Fruit fly (Drosophila melanogaster) whole organism, embryonic: ENCODE results near the gene CG10232.

ENCODE experiments used
- Adf1 ChIP-seq: fragments of 200-800 bp; sonication (Bioruptor generic); IDR thresholded peaks from 2 replicates; pipeline ENCODE4 v1.3.6; 2022; ENCODE audit warnings: missing biosample characterization, missing genetic modification characterization
- Asciz ChIP-seq: fragments of 200-800 bp; sonication (Bioruptor generic); optimal IDR thresholded peaks from 2 replicates; lab custom pipeline; 2017; ENCODE audit warnings: missing biosample characterization, mild to moderate bottlenecking, missing genetic modification characterization, missing genetic modification reagents
- B-H2 ChIP-seq: fragments of 200-800 bp; sonication (Bioruptor generic); optimal IDR thresholded peaks from 2 replicates; lab custom pipeline; 2018; ENCODE audit warnings: missing biosample characterization, mild to moderate bottlenecking, missing genetic modification characterization
- BEAF-32 ChIP-seq: fragments of 200-800 bp; sonication (Bioruptor generic); optimal IDR thresholded peaks from 3 replicates; lab custom pipeline; 2017; ENCODE audit warnings: missing biosample characterization, missing genetic modification characterization, mild to moderate bottlenecking, moderate library complexity, missing genetic modification reagents
- C15 ChIP-seq: fragments of 200-800 bp; sonication (Bioruptor generic); IDR thresholded peaks from 3 replicates; pipeline ENCODE4 v1.3.6; 2022; ENCODE audit warnings: missing biosample characterization, missing genetic modification characterization
- CG10654 ChIP-seq: fragments of 200-800 bp; sonication (Bioruptor generic); optimal IDR thresholded peaks from 2 replicates; lab custom pipeline; 2016; ENCODE audit warnings: missing biosample characterization, missing genetic modification characterization
- CG12942 ChIP-seq: fragments of 200-800 bp; sonication (Bioruptor generic); optimal IDR thresholded peaks from 3 replicates; lab custom pipeline; 2016; ENCODE audit warnings: missing biosample characterization, missing genetic modification characterization
- CG14965 ChIP-seq: fragments of 200-800 bp; sonication (Bioruptor generic); optimal IDR thresholded peaks from 2 replicates; lab custom pipeline; 2016; ENCODE audit warnings: missing biosample characterization, missing genetic modification characterization, borderline replicate concordance
- CG15011 ChIP-seq: fragments of 200-800 bp; sonication (Bioruptor generic); optimal IDR thresholded peaks from 3 replicates; lab custom pipeline; 2018; ENCODE audit warnings: missing biosample characterization, mild to moderate bottlenecking, missing genetic modification characterization
- CG17186 ChIP-seq: fragments of 200-800 bp; sonication (Bioruptor generic); optimal IDR thresholded peaks from 3 replicates; lab custom pipeline; 2017; ENCODE audit warnings: missing biosample characterization, missing genetic modification reagents, missing genetic modification characterization
- CG17385 ChIP-seq: fragments of 200-800 bp; sonication (Bioruptor generic); optimal IDR thresholded peaks from 3 replicates; lab custom pipeline; 2018; ENCODE audit warnings: missing biosample characterization, mild to moderate bottlenecking, missing genetic modification characterization
- CG17912 ChIP-seq: fragments of 200-800 bp; sonication (Bioruptor generic); optimal IDR thresholded peaks from 2 replicates; lab custom pipeline; 2018; ENCODE audit warnings: missing biosample characterization, mild to moderate bottlenecking, missing genetic modification characterization
- CG2116 ChIP-seq: fragments of 200-800 bp; sonication (Bioruptor generic); optimal IDR thresholded peaks from 3 replicates; lab custom pipeline; 2018; ENCODE audit warnings: missing biosample characterization, mild to moderate bottlenecking, missing genetic modification characterization
- CG34422 ChIP-seq: fragments of 200-800 bp; sonication (Bioruptor generic); IDR thresholded peaks from 3 replicates; pipeline ENCODE4 v1.3.6; 2022; ENCODE audit warnings: missing biosample characterization, missing genetic modification characterization
- CG6791 ChIP-seq: fragments of 200-800 bp; sonication (Bioruptor generic); IDR thresholded peaks from 3 replicates; pipeline ENCODE4 v1.3.6; 2022; ENCODE audit warnings: missing biosample characterization, missing genetic modification characterization; ENCODE audit not compliant: partially characterized antibody
- CG6813 ChIP-seq: fragments of 200-800 bp; sonication (Bioruptor generic); optimal IDR thresholded peaks from 2 replicates; lab custom pipeline; 2017; ENCODE audit warnings: missing biosample characterization, missing genetic modification characterization, mild to moderate bottlenecking, moderate library complexity, missing genetic modification reagents
- CG7963 ChIP-seq: fragments of 200-800 bp; sonication (Bioruptor generic); IDR thresholded peaks from 3 replicates; pipeline ENCODE4 v1.3.6; 2022; ENCODE audit warnings: missing biosample characterization, missing genetic modification characterization; ENCODE audit not compliant: partially characterized antibody
- CHES-1-like ChIP-seq: fragments of 200-800 bp; sonication (Bioruptor generic); optimal IDR thresholded peaks from 2 replicates; lab custom pipeline; 2016; ENCODE audit warnings: missing biosample characterization, missing genetic modification characterization
- Dbx ChIP-seq: fragments of 200-800 bp; sonication (Bioruptor generic); IDR thresholded peaks from 3 replicates; pipeline ENCODE4 v1.3.6; 2022; ENCODE audit warnings: missing biosample characterization, missing genetic modification characterization
- Doc2 ChIP-seq: fragments of 200-800 bp; sonication (Bioruptor generic); IDR thresholded peaks from 2 replicates; pipeline ENCODE4 v1.3.6; 2022; ENCODE audit warnings: missing biosample characterization, missing genetic modification characterization
- Dp ChIP-seq: fragments of 200-800 bp; sonication (Bioruptor generic); optimal IDR thresholded peaks from 2 replicates; lab custom pipeline; 2018; ENCODE audit warnings: missing biosample characterization, mild to moderate bottlenecking, missing genetic modification characterization, moderate library complexity
- E2f1 ChIP-seq: fragments of 200-800 bp; sonication (Bioruptor generic); IDR thresholded peaks from 2 replicates; pipeline ENCODE4 v1.3.6; 2022; ENCODE audit warnings: missing biosample characterization, missing genetic modification characterization
- Elba2 ChIP-seq: fragments of 200-800 bp; sonication (Bioruptor generic); optimal IDR thresholded peaks from 3 replicates; lab custom pipeline; 2016; ENCODE audit warnings: missing biosample characterization, missing genetic modification characterization
- Fer1 ChIP-seq: fragments of 200-800 bp; sonication (Bioruptor generic); optimal IDR thresholded peaks from 2 replicates; lab custom pipeline; 2017; ENCODE audit warnings: missing biosample characterization, mild to moderate bottlenecking, missing genetic modification characterization
- Lim3 ChIP-seq: fragments of 200-800 bp; sonication (Bioruptor generic); IDR thresholded peaks from 2 replicates; pipeline ENCODE4 v1.3.6; 2022; ENCODE audit warnings: missing biosample characterization, missing genetic modification characterization
- MTF-1 ChIP-seq: fragments of 200-800 bp; sonication (Bioruptor generic); optimal IDR thresholded peaks from 2 replicates; lab custom pipeline; 2018; ENCODE audit warnings: missing biosample characterization, mild to moderate bottlenecking, missing genetic modification characterization, borderline replicate concordance
- Mad ChIP-seq: fragments of 200-800 bp; sonication (Bioruptor generic); optimal IDR thresholded peaks from 2 replicates; lab custom pipeline; 2016; ENCODE audit warnings: missing biosample characterization, missing genetic modification characterization
- Meics ChIP-seq: fragments of 200-800 bp; sonication (Bioruptor generic); optimal IDR thresholded peaks from 2 replicates; lab custom pipeline; 2017; ENCODE audit warnings: missing biosample characterization, mild to moderate bottlenecking, missing genetic modification characterization
- Ravus ChIP-seq: fragments of 200-800 bp; sonication (Bioruptor generic); IDR thresholded peaks from 2 replicates; pipeline ENCODE4 v1.3.6; 2022; ENCODE audit warnings: missing biosample characterization, missing genetic modification characterization
- Spps ChIP-seq: fragments of 200-800 bp; sonication (Bioruptor generic); optimal IDR thresholded peaks from 2 replicates; lab custom pipeline; 2018; ENCODE audit warnings: missing biosample characterization, mild to moderate bottlenecking, missing genetic modification characterization
- Taf1 ChIP-seq: fragments of 200-800 bp; sonication (Bioruptor generic); IDR thresholded peaks from 2 replicates; pipeline ENCODE4 v1.3.6; 2022; ENCODE audit warnings: missing biosample characterization, missing genetic modification characterization
- Tbp ChIP-seq: fragments of >200 bp; optimal IDR thresholded peaks from 2 replicates; lab custom pipeline; 2018; ENCODE audit warnings: missing biosample characterization, missing genetic modification characterization
- ara ChIP-seq: fragments of 200-800 bp; sonication (Bioruptor generic); IDR thresholded peaks from 2 replicates; pipeline ENCODE4 v1.3.6; 2022; ENCODE audit warnings: missing biosample characterization, missing genetic modification characterization
- bbx ChIP-seq: fragments of 200-800 bp; sonication (Bioruptor generic); IDR thresholded peaks from 2 replicates; pipeline ENCODE4 v1.3.6; 2022; ENCODE audit warnings: missing biosample characterization, missing genetic modification characterization; ENCODE audit not compliant: partially characterized antibody
- cas ChIP-seq: fragments of 200-800 bp; sonication (Bioruptor generic); IDR thresholded peaks from 2 replicates; pipeline ENCODE4 v1.3.6; 2022; ENCODE audit warnings: missing biosample characterization, missing genetic modification characterization
- dimm ChIP-seq: fragments of 200-800 bp; sonication (Bioruptor generic); IDR thresholded peaks from 2 replicates; pipeline ENCODE4 v1.3.6; 2022; ENCODE audit warnings: missing biosample characterization, missing genetic modification characterization
- eyg ChIP-seq: fragments of 200-800 bp; sonication (Bioruptor generic); optimal IDR thresholded peaks from 3 replicates; lab custom pipeline; 2016; ENCODE audit warnings: missing biosample characterization, missing genetic modification characterization
- inv ChIP-seq: fragments of 200-800 bp; sonication (Bioruptor generic); IDR thresholded peaks from 2 replicates; pipeline ENCODE4 v1.3.6; 2022; ENCODE audit warnings: missing biosample characterization, missing genetic modification characterization; ENCODE audit not compliant: partially characterized antibody
- lab ChIP-seq: fragments of 200-800 bp; sonication (Bioruptor generic); optimal IDR thresholded peaks from 3 replicates; lab custom pipeline; 2017; ENCODE audit warnings: missing biosample characterization, missing genetic modification characterization, mild to moderate bottlenecking, moderate library complexity, missing genetic modification reagents
- nom ChIP-seq: fragments of 200-800 bp; sonication (Bioruptor generic); optimal IDR thresholded peaks from 2 replicates; lab custom pipeline; 2017; ENCODE audit warnings: missing biosample characterization, missing genetic modification characterization, mild to moderate bottlenecking, moderate library complexity, missing genetic modification reagents
- oc ChIP-seq: fragments of 200-800 bp; sonication (Bioruptor generic); optimal IDR thresholded peaks from 2 replicates; lab custom pipeline; 2018; ENCODE audit warnings: missing biosample characterization, mild to moderate bottlenecking, missing genetic modification characterization, moderate library complexity
- pan ChIP-seq, 4 experiments: fragments of >200 bp in 3 of 4; fragments of 200-800 bp in 1 of 4; sonication (Bioruptor generic) in 1 of 4; optimal IDR thresholded peaks in 3 of 4; IDR thresholded peaks in 1 of 4; 2 replicates each; pipeline versions ENCODE4 v1.3.6 to Lab custom; 2017 to 2022; ENCODE audit warnings: missing biosample characterization in 2 of 4, missing genetic modification characterization in 2 of 4, mixed read lengths in 1 of 4
- rib ChIP-seq: fragments of 200-800 bp; sonication (Bioruptor generic); IDR thresholded peaks from 2 replicates; pipeline ENCODE4 v1.3.6; 2022; ENCODE audit warnings: missing biosample characterization, missing genetic modification characterization
- run ChIP-seq: fragments of 200-800 bp; sonication (Bioruptor generic); optimal IDR thresholded peaks from 3 replicates; lab custom pipeline; 2018; ENCODE audit warnings: missing biosample characterization, mild to moderate bottlenecking, missing genetic modification characterization
- slou ChIP-seq: fragments of 200-800 bp; sonication (Bioruptor generic); optimal IDR thresholded peaks from 3 replicates; lab custom pipeline; 2016; ENCODE audit warnings: missing biosample characterization, missing genetic modification characterization
- vvl ChIP-seq: fragments of 200-800 bp; sonication (Bioruptor generic); IDR thresholded peaks from 2 replicates; pipeline ENCODE4 v1.3.6; 2022; ENCODE audit warnings: missing biosample characterization, missing genetic modification characterization
- zen ChIP-seq: fragments of 200-800 bp; sonication (Bioruptor generic); optimal IDR thresholded peaks from 3 replicates; lab custom pipeline; 2018; ENCODE audit warnings: missing biosample characterization, mild to moderate bottlenecking, missing genetic modification characterization, moderate library complexity

Gene CG10232

dm6 chr3R:23678349-23679193 is 42.9 kb downstream of the CG10232 start, which contains the start of gene GILT2 (continued):
- peak; percentile 84 for TF ChIP-seq Spps (tag; lab: Kevin White, UChicago)
- peak; percentile 88 for TF ChIP-seq CG15011
- peak; percentile 29 for TF ChIP-seq CG17186 (GFP tag; lab: Kevin White, UChicago)
- no peak for TF ChIP-seq Doc2 (GFP tag; lab: Robert Waterston, UW)
- TF ChIP-seq CG6791 (GFP tag; lab: Robert Waterston, UW), result no peak
- TF ChIP-seq vvl (GFP tag; lab: Robert Waterston, UW), result peak; percentile 97
- peak; percentile 94 for TF ChIP-seq Asciz
- TF ChIP-seq Taf1 (GFP tag; lab: Robert Waterston, UW), result peak; percentile 72
- peak; percentile 29 for TF ChIP-seq eyg (GFP tag; lab: Kevin White, UChicago)
- TF ChIP-seq Dp, result no peak
- TF ChIP-seq oc (tag; lab: Kevin White, UChicago), result peak; percentile 91
- peak; percentile 24 for TF ChIP-seq Elba2 (GFP tag; lab: Kevin White, UChicago)
- peak; percentile 92 for TF ChIP-seq CG6813 (GFP tag; lab: Kevin White, UChicago)
- no peak for TF ChIP-seq CG14965 (GFP tag; lab: Kevin White, UChicago)
- TF ChIP-seq Mad (GFP tag; lab: Kevin White, UChicago), result peak; percentile 75
- peak; percentile 93 for TF ChIP-seq zen (tag; lab: Kevin White, UChicago)
- TF ChIP-seq cas (GFP tag; lab: Robert Waterston, UW), result peak; percentile 78
- TF ChIP-seq CG2116, result peak; percentile 52
- peak; percentile 97 for TF ChIP-seq lab (GFP tag; lab: Kevin White, UChicago)
- TF ChIP-seq Lim3, result peak; percentile 34; the same call in 1 of the 2 replicates
- TF ChIP-seq Tbp (GFP tag; lab: Kevin White, UChicago), result no peak
- TF ChIP-seq Adf1 (GFP tag; lab: Robert Waterston, UW), result peak; percentile 76
- peak; percentile 80 for TF ChIP-seq dimm (GFP tag; lab: Robert Waterston, UW)
- peak; percentile 95 for TF ChIP-seq Fer1 (GFP tag; lab: Kevin White, UChicago)
- TF ChIP-seq run (tag; lab: Kevin White, UChicago), result peak; percentile 83
- peak; percentile 39 for TF ChIP-seq CHES-1-like (GFP tag; lab: Kevin White, UChicago)
- peak; percentile 81 for TF ChIP-seq rib
- TF ChIP-seq MTF-1, result peak; percentile 76
- TF ChIP-seq Dbx, result peak; percentile 93
- no peak for TF ChIP-seq CG7963 (GFP tag; lab: Robert Waterston, UW)
- peak; percentile 92 for TF ChIP-seq ara (GFP tag; lab: Robert Waterston, UW)
- peak; percentile 83 for TF ChIP-seq Ravus (GFP tag; lab: Robert Waterston, UW)
- TF ChIP-seq CG17912, result peak; percentile 53
- no peak for TF ChIP-seq pan (optimal IDR thresholded peaks at IDR 0.05; lab: Kevin White, UChicago)
- peak in 1 of 2 experiments; percentile 94 for TF ChIP-seq pan (GFP tag; optimal IDR thresholded peaks at IDR 0.05 in 1 of 2, IDR thresholded peaks at IDR 0.05 in 1 of 2)
- peak; percentile 91 for TF ChIP-seq CG17385 (GFP tag; lab: Kevin White, UChicago)
- peak; percentile 87 for TF ChIP-seq B-H2 (GFP tag; lab: Kevin White, UChicago)
- TF ChIP-seq inv (GFP tag; lab: Robert Waterston, UW), result no peak
- TF ChIP-seq Meics (GFP tag; lab: Kevin White, UChicago), result peak; percentile 95
- TF ChIP-seq CG34422 (GFP tag; lab: Robert Waterston, UW), result peak; percentile 91
- peak; percentile 88 for TF ChIP-seq E2f1
- TF ChIP-seq slou (GFP tag; lab: Kevin White, UChicago), result peak; percentile 57
- TF ChIP-seq BEAF-32 (GFP tag; lab: Kevin White, UChicago), result peak; percentile 1
- TF ChIP-seq nom (GFP tag; lab: Kevin White, UChicago), result peak; percentile 39
- TF ChIP-seq C15 (GFP tag; lab: Robert Waterston, UW), result peak; percentile 76
- TF ChIP-seq bbx (GFP tag; lab: Robert Waterston, UW), result no peak
- peak; percentile 78 for TF ChIP-seq CG10654 (GFP tag; lab: Kevin White, UChicago)
- TF ChIP-seq CG12942 (GFP tag; lab: Kevin White, UChicago), result peak; percentile 85
